Fruit fly (Drosophila melanogaster) whole organism, larva: Measurements from ENCODE around the gene CG43355.

Experiments used
- noc ChIP-seq: fragments of 200-800 bp; sonication (Bioruptor generic); optimal IDR thresholded peaks from 3 replicates; lab custom pipeline; 2019; ENCODE audit warnings: missing biosample characterization, mild to moderate bottlenecking, missing genetic modification characterization, moderate library complexity

The CG43355 gene

DNA sequence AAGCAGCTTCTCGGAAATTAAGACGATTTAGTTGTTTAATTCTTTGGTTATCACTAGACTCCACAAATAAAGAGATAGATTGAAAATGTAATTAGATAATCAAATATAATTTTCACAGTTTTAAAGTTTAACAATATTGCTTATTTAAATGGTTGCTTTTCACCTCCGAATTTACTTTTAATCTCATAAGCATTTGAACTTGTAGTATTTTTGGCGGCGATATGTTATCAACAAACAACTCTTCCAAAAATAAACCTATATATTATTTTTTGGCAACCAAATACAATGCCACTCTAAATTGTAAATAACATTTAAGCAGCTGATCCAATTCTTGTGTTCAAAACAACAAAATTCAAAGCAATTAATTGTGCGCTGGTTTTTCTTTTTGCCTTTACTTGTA lies at the start of gene CG43355, which contains the start of gene sala:
Gene CG43355 (plus strand): TSS at position 301 of the 400 bp plus-strand sequence.
Gene sala (plus strand): TSS at position 301 of the 400 bp plus-strand sequence.
- no peak for TF ChIP-seq noc (tag; lab: Kevin White, UChicago)

DNA sequence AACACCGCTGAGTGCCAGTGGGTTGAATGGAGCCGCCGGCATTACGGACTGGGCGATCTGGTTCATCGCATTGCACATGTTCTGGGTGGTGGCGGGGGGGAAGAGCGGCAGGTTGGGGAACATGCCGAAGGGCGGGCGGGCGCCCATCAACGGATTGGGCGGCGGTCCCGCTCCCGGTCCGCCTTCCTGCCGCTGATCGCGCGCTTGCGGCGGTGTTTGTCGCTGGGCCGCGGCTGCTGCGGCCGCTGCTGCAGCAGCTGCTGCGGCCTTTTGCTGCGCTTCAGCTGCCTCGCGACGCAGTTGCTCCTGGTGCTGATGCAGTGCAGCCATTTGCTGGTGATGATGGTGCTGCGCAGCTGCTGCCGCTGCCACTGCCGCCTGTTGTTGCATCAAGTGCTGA lies 48.0 kb upstream of the CG43355 start:
- no peak for TF ChIP-seq noc (tag; lab: Kevin White, UChicago)

dm6 chr2L:11445479-11446379 lies 38.8 kb upstream of the CG43355 start, which contains the start of gene salm:
salm (minus strand) TSS chr2L:11445614.
- TF ChIP-seq noc (tag; lab: Kevin White, UChicago): no peak

DNA sequence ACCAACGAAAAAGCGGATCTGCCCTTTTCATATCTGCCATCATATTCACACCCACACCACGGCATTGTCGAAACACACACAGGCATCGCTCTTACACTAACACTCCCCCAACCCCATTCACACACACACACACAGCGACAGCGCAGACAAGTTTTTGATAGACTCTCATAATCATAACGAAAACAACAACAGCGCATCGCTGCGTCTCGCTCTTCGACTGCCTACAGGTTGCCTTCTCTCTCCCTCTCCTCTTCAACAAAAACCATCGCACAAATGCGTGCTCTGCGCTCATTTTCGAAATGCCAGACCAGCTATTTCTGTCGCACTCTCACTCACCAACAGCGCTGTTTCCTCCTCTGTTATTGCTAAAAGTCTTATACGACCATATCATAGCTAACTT lies 36.9 kb upstream of the CG43355 start:
- TF ChIP-seq noc (tag; lab: Kevin White, UChicago): no peak

- TF ChIP-seq noc (tag; lab: Kevin White, UChicago): no peak
Measured at dm6 chr2L:11452601-11453345, 31.7 kb upstream of the CG43355 start.

DNA sequence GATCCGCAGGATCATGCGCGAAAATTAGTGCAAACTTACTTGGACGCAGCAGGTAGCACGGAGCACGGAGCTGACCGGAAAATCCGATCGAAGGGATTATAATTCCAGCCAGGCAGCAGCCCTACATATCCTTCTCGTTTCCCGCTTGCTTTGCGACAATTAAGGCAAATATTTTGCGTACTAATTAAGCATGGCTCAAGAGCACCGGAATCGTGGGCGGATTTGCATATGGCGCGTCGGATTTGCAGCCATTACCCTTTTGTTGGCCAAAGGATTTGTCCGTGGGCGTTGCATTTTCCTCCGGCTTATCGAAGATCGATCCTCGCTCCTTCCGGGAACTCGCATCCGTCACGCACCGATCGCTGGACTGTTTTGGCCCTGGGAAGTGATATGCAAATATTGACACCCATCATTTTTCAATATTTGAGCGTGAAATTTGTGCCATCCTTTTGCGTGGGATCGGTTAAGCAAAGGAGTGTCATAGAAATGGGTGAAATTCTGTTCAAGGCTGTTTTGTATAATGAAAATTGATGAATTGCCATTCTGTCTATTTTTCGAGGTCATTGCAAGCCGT lies 28.9 kb upstream of the CG43355 start:
- no peak for TF ChIP-seq noc (tag; lab: Kevin White, UChicago)

DNA sequence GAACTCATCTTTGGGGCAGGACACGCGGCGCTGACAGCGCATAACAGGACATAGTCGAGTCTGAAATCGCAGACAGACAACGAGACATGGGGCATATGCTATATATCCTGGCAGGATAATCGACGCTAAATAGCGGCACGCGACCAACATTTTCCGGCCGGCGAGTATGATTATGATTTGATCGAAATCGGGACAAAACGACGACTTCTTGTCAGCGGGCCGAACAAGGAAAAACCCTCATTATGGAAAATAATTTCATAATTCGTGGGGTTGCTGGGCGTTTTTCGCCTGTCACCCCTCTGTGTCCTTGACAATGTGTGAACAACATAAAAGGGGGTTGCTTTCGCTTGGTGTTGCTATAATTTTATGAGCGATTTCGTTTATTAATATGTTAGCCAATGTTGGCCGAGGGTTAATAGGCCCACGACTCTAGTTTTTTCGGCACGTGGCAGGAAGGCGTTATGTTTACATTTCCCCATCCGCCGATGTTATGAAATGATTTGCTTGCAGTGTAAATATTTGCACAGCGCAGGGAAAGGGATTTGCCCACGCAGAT lies 27.8 kb upstream of the CG43355 start:
- no peak for TF ChIP-seq noc (tag; lab: Kevin White, UChicago)

- TF ChIP-seq noc (tag; lab: Kevin White, UChicago): no peak
Measured at dm6 chr2L:11468082-11468481, 16.4 kb upstream of the CG43355 start.

dm6 chr2L:11469973-11470372 lies 14.5 kb upstream of the CG43355 start:
- TF ChIP-seq noc (tag; lab: Kevin White, UChicago): no peak

DNA sequence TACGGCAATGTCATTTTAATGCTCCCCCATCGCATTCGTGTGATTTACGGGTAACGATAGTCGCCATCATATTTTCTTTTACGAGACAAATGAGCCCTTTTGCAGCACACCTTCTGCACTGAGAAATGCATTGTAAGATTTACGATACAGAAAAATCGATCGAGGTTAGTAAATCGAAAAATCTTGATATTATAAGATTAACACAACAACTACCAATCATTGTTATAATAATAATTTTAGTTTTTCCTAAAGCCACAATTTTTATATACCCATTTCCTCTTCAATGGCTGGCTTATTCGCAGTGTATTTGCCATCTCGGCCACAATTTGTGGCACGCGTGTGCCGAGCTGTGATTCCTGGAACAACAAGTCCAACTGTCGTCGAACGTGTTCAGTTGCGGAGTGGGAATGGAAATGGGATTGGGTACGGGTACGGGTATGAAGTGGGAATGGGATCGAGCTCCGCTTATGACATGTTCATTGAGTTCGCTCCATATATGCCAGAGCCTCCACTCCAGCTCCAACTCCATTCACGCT lies 12.5 kb upstream of the CG43355 start:
- TF ChIP-seq noc (tag; lab: Kevin White, UChicago): no peak

- TF ChIP-seq noc (tag; lab: Kevin White, UChicago): no peak
Measured at dm6 chr2L:11474960-11475359, 9.5 kb upstream of the CG43355 start.

- TF ChIP-seq noc (tag; lab: Kevin White, UChicago): no peak
Measured at dm6 chr2L:11488465-11489037, 4.0 kb downstream of the CG43355 start.

- no peak for TF ChIP-seq noc (tag; lab: Kevin White, UChicago)
Measured at dm6 chr2L:11493933-11494332, 9.4 kb downstream of the CG43355 start.

DNA sequence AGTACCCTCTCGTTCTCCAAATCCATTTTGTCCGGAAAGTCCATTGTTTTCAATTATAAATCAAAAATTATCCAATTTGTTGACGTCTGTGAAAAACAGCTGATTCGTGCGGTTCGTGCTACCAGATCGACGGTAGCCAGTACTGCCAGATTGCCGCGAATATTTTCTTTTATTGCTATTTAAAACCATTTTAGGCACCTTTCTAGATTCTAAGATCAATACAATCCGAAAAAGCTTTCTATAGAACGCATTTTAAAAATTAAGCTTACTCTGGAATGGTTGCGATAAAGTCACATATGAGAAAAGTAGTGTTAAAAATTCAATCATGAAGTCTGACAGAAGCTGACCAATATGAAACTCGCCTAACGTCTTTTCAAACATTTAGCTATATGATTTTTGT lies 14.3 kb downstream of the CG43355 start, which contains the start of gene Cog8:
Gene Cog8 (minus strand): TSS at position 110 of the 400 bp plus-strand sequence.
- TF ChIP-seq noc (tag; lab: Kevin White, UChicago): no peak

- TF ChIP-seq noc (tag; lab: Kevin White, UChicago): no peak
Measured at dm6 chr2L:11500649-11501048, 16.1 kb downstream of the CG43355 start.
